Fruit fly (Drosophila melanogaster) Kc167 (cell line): ENCODE measurements around the gene CG11816.

Source experiments
- Myc ChIP-seq: fragments of >200 bp; optimal IDR thresholded peaks from 2 replicates; lab custom pipeline; 2017; ENCODE audit warnings: missing external identifiers
- Sin3A ChIP-seq: fragments of >200 bp; optimal IDR thresholded peaks from 2 replicates; lab custom pipeline; 2018; ENCODE audit warnings: missing external identifiers
- h ChIP-seq: fragments of >200 bp; optimal IDR thresholded peaks from 3 replicates; lab custom pipeline; 2018; ENCODE audit warnings: missing external identifiers
- insv ChIP-seq: fragments of >200 bp; optimal IDR thresholded peaks from 3 replicates; lab custom pipeline; 2018; ENCODE audit warnings: missing external identifiers
- psq ChIP-seq: fragments of >200 bp; optimal IDR thresholded peaks from 2 replicates; lab custom pipeline; 2017; ENCODE audit warnings: missing external identifiers
- ttk ChIP-seq: sonication (Bioruptor generic); optimal IDR thresholded peaks from 2 replicates; lab custom pipeline; 2017; ENCODE audit warnings: missing external identifiers

dm6 chrX:13602071-13602858, 46.7 kb upstream of the CG11816 start, which contains the start of gene up:
- TF ChIP-seq Myc (lab: Kevin White, UChicago) (no peak), insv (no peak), h (lab: Kevin White, UChicago) (no peak), ttk (lab: Kevin White, UChicago) (no peak), psq (no peak), Sin3A (lab: Kevin White, UChicago) (no peak)
